Fruit fly (Drosophila melanogaster) whole organism, adult: ENCODE results near the gene saturn.

ENCODE experiments used
- CG11617 ChIP-seq: fragments of 200-800 bp; sonication (Bioruptor generic); optimal IDR thresholded peaks from 2 replicates; lab custom pipeline; 2017; ENCODE audit warnings: mild to moderate bottlenecking, missing biosample characterization, missing genetic modification reagents, missing genetic modification characterization
- CG12768 ChIP-seq: fragments of 200-800 bp; sonication (Bioruptor generic); optimal IDR thresholded peaks from 2 replicates; lab custom pipeline; 2017; ENCODE audit warnings: missing biosample characterization, missing genetic modification characterization, mild to moderate bottlenecking, moderate library complexity, missing genetic modification reagents
- CG1620 ChIP-seq: fragments of 200-800 bp; sonication (Bioruptor generic); optimal IDR thresholded peaks from 2 replicates; lab custom pipeline; 2016; ENCODE audit warnings: missing biosample characterization, missing genetic modification characterization
- CG33017 ChIP-seq: fragments of 200-800 bp; sonication (Bioruptor generic); optimal IDR thresholded peaks from 2 replicates; lab custom pipeline; 2018; ENCODE audit warnings: missing biosample characterization, mild to moderate bottlenecking, missing genetic modification characterization, moderate library complexity
- CG5204 ChIP-seq: fragments of 200-800 bp; sonication (Bioruptor generic); optimal IDR thresholded peaks from 2 replicates; lab custom pipeline; 2016; ENCODE audit warnings: missing biosample characterization, missing genetic modification characterization
- CG7101 ChIP-seq: fragments of 200-800 bp; sonication (Bioruptor generic); optimal IDR thresholded peaks from 2 replicates; lab custom pipeline; 2018; ENCODE audit warnings: missing biosample characterization, mild to moderate bottlenecking, missing genetic modification characterization, moderate library complexity
- Hr96 ChIP-seq: fragments of 200-800 bp; sonication (Bioruptor generic); optimal IDR thresholded peaks from 2 replicates; lab custom pipeline; 2016; ENCODE audit warnings: missing biosample characterization, missing genetic modification characterization
- Mnt ChIP-seq: fragments of 200-800 bp; sonication (Bioruptor generic); optimal IDR thresholded peaks from 2 replicates; lab custom pipeline; 2016; ENCODE audit warnings: missing biosample characterization, mild to moderate bottlenecking, missing genetic modification characterization
- bab1 ChIP-seq: fragments of 200-800 bp; sonication (Bioruptor generic); optimal IDR thresholded peaks from 3 replicates; lab custom pipeline; 2019; ENCODE audit warnings: missing biosample characterization, mild to moderate bottlenecking, missing genetic modification characterization, moderate library complexity
- cnc ChIP-seq, 2 experiments: fragments of >200 bp; optimal IDR thresholded peaks; 2 replicates each; lab custom pipeline; 2017
- kay ChIP-seq: fragments of 200-800 bp; sonication (Bioruptor generic); peaks from one replicate; lab custom pipeline; 2016; ENCODE audit warnings: missing biosample characterization, missing genetic modification characterization, borderline replicate concordance
- pad ChIP-seq: fragments of 200-800 bp; sonication (Bioruptor generic); optimal IDR thresholded peaks from 3 replicates; lab custom pipeline; 2017; ENCODE audit warnings: missing biosample characterization, missing genetic modification characterization, mild to moderate bottlenecking, moderate library complexity, missing genetic modification reagents

dm6 chr3L:14166271-14166670, 36.9 kb upstream of the saturn start:
- TF ChIP-seq Mnt = no peak
- TF ChIP-seq kay (GFP tag; lab: Kevin White, UChicago) = no peak
- no peak for TF ChIP-seq CG1620 (GFP tag; lab: Kevin White, UChicago)
- no peak for TF ChIP-seq CG7101 (tag; lab: Kevin White, UChicago)
- no peak for TF ChIP-seq CG12768 (GFP tag; lab: Kevin White, UChicago)
- no peak for TF ChIP-seq CG5204 (GFP tag; lab: Kevin White, UChicago)
- no peak for TF ChIP-seq pad (GFP tag; lab: Kevin White, UChicago)
- TF ChIP-seq Hr96 (GFP tag; lab: Kevin White, UChicago) = no peak
- TF ChIP-seq CG33017 = no peak
- no peak for TF ChIP-seq cnc (optimal IDR thresholded peaks at IDR 0.05; lab: Kevin White, UChicago)
- TF ChIP-seq CG11617 = no peak
- no peak for TF ChIP-seq bab1 (GFP tag; lab: Kevin White, UChicago)
